Worm (Caenorhabditis elegans) whole organism, young adult: ENCODE results near the gene cah-2.

Experiments
- C17E4.6 ChIP-seq: fragments of 200-800 bp; sonication (Bioruptor generic); IDR thresholded peaks from 2 replicates; pipeline ENCODE4 v1.3.6; 2022; ENCODE audit warnings: missing genetic modification reagents, missing genetic modification characterization, missing compliant biosample characterization
- F23B12.7 ChIP-seq: sonication (generic microtip); optimal IDR thresholded peaks from 2 replicates; lab custom pipeline; 2017; ENCODE audit warnings: missing genetic modification characterization, mild to moderate bottlenecking, missing compliant biosample characterization, antibody characterized with exemption, moderate library complexity; ENCODE audit not compliant: insufficient read depth
- F33H1.4 ChIP-seq: fragments of 200-800 bp; sonication (Bioruptor generic); IDR thresholded peaks from 2 replicates; pipeline ENCODE4 v1.3.6; 2022; ENCODE audit warnings: missing genetic modification reagents, missing genetic modification characterization, missing compliant biosample characterization
- F37B4.10 ChIP-seq: fragments of 200-800 bp; sonication (Bioruptor generic); IDR thresholded peaks from 2 replicates; pipeline ENCODE4 v1.3.6; 2022; ENCODE audit warnings: missing genetic modification characterization, missing compliant biosample characterization
- F39B2.1 ChIP-seq: fragments of 200-800 bp; sonication (Bioruptor generic); IDR thresholded peaks from 2 replicates; pipeline ENCODE4 v1.3.6; 2022; ENCODE audit warnings: missing genetic modification reagents, missing genetic modification characterization, missing compliant biosample characterization
- F57A8.1 ChIP-seq: fragments of 200-800 bp; sonication (Bioruptor generic); optimal IDR thresholded peaks from 2 replicates; lab custom pipeline; 2018; ENCODE audit warnings: mild to moderate bottlenecking, missing genetic modification characterization, moderate library complexity, missing compliant biosample characterization
- T07F8.4 ChIP-seq: sonication (generic microtip); optimal IDR thresholded peaks from 2 replicates; lab custom pipeline; 2016; ENCODE audit warnings: mild to moderate bottlenecking, missing genetic modification characterization, moderate library complexity, missing compliant biosample characterization
- Y67H2A.10 ChIP-seq: fragments of 200-800 bp; sonication (Bioruptor generic); conservative IDR thresholded peaks from 2 replicates; pipeline ENCODE4 v1.3.6; 2022; ENCODE audit warnings: missing genetic modification reagents, missing genetic modification characterization, missing compliant biosample characterization
- aptf-3 ChIP-seq: fragments of 200-800 bp; sonication (Bioruptor generic); IDR thresholded peaks from 2 replicates; pipeline ENCODE4 v1.3.6; 2022; ENCODE audit warnings: missing genetic modification characterization, missing compliant biosample characterization
- attf-5 ChIP-seq: fragments of 200-800 bp; sonication (Bioruptor generic); optimal IDR thresholded peaks from 2 replicates; lab custom pipeline; 2018; ENCODE audit warnings: mild to moderate bottlenecking, missing genetic modification characterization, missing compliant biosample characterization
- ceh-40 ChIP-seq: fragments of 200-800 bp; sonication (Bioruptor generic); IDR thresholded peaks from 2 replicates; pipeline ENCODE4 v1.3.6; 2022; ENCODE audit warnings: missing genetic modification characterization, missing compliant biosample characterization
- ceh-58 ChIP-seq: fragments of 200-800 bp; sonication (Bioruptor generic); IDR thresholded peaks from 2 replicates; pipeline ENCODE4 v1.3.6; 2022; ENCODE audit warnings: missing genetic modification characterization, missing compliant biosample characterization
- ceh-79 ChIP-seq: sonication (generic microtip); optimal IDR thresholded peaks from 2 replicates; lab custom pipeline; 2017; ENCODE audit warnings: mild to moderate bottlenecking, missing genetic modification characterization, missing compliant biosample characterization
- ceh-91 ChIP-seq: fragments of 200-800 bp; sonication (Bioruptor generic); IDR thresholded peaks from 2 replicates; pipeline ENCODE4 v1.3.6; 2022; ENCODE audit warnings: missing genetic modification reagents, missing genetic modification characterization, missing compliant biosample characterization
- die-1 ChIP-seq: sonication (generic microtip); optimal IDR thresholded peaks from 2 replicates; lab custom pipeline; 2016; ENCODE audit warnings: missing genotype, mild to moderate bottlenecking, missing genetic modification characterization, missing compliant biosample characterization
- egl-18 ChIP-seq: fragments of 200-800 bp; sonication (Bioruptor generic); IDR thresholded peaks from 2 replicates; pipeline ENCODE4 v1.3.6; 2022; ENCODE audit warnings: missing genetic modification reagents, missing genetic modification characterization, missing compliant biosample characterization
- egrh-3 ChIP-seq: fragments of 200-800 bp; sonication (Bioruptor generic); IDR thresholded peaks from 2 replicates; pipeline ENCODE4 v1.3.6; 2022; ENCODE audit warnings: missing genetic modification reagents, missing genetic modification characterization, missing compliant biosample characterization
- ets-4 ChIP-seq: fragments of 200-800 bp; sonication (Bioruptor generic); optimal IDR thresholded peaks from 2 replicates; lab custom pipeline; 2018; ENCODE audit warnings: mild to moderate bottlenecking, missing genetic modification characterization, missing compliant biosample characterization
- hlh-12 ChIP-seq: sonication (generic microtip); optimal IDR thresholded peaks from 2 replicates; lab custom pipeline; 2016; ENCODE audit warnings: missing genetic modification characterization, missing compliant biosample characterization
- hmg-1.2 ChIP-seq: fragments of 200-800 bp; sonication (Bioruptor generic); IDR thresholded peaks from 2 replicates; pipeline ENCODE4 v1.3.6; 2022; ENCODE audit warnings: missing genetic modification reagents, missing genetic modification characterization, missing compliant biosample characterization
- hmg-20 ChIP-seq: fragments of 200-800 bp; sonication (Bioruptor generic); IDR thresholded peaks from 2 replicates; pipeline ENCODE4 v1.3.6; 2022; ENCODE audit warnings: missing genetic modification reagents, missing genetic modification characterization, missing compliant biosample characterization
- hrde-1 ChIP-seq: sonication (generic microtip); optimal IDR thresholded peaks from 2 replicates; lab custom pipeline; 2016; ENCODE audit warnings: missing genetic modification characterization, mild to moderate bottlenecking, missing compliant biosample characterization, moderate library complexity, missing genotype, missing genetic modification reagents, borderline replicate concordance
- lin-35 ChIP-seq, 3 experiments: fragments of 150-350 bp in 2 of 3; sonication (generic microtip) in 1 of 3; optimal IDR thresholded peaks; 2 replicates each; lab custom pipeline; 2014 to 2018; ENCODE audit warnings: missing biosample characterization in 3 of 3, missing genetic modification characterization in 3 of 3, missing genetic modification reagents in 3 of 3
- lin-54 ChIP-seq: fragments of 200-800 bp; sonication (Bioruptor generic); optimal IDR thresholded peaks from 2 replicates; lab custom pipeline; 2018; ENCODE audit warnings: mild to moderate bottlenecking, missing genetic modification characterization, missing compliant biosample characterization
- lsy-27 ChIP-seq: sonication (generic microtip); optimal IDR thresholded peaks from 2 replicates; lab custom pipeline; 2017; ENCODE audit warnings: missing genetic modification characterization, mild to moderate bottlenecking, missing compliant biosample characterization, antibody characterized with exemption, missing genotype, borderline replicate concordance; ENCODE audit not compliant: insufficient read depth
- madf-10 ChIP-seq: sonication (generic microtip); optimal IDR thresholded peaks from 2 replicates; lab custom pipeline; 2016; ENCODE audit warnings: mild to moderate bottlenecking, missing genetic modification characterization, missing compliant biosample characterization
- mcd-1 ChIP-seq: fragments of 200-800 bp; sonication (Bioruptor generic); IDR thresholded peaks from 2 replicates; pipeline ENCODE4 v1.3.6; 2022; ENCODE audit warnings: missing genetic modification reagents, missing genetic modification characterization, missing compliant biosample characterization
- mxl-1 ChIP-seq: sonication (generic microtip); optimal IDR thresholded peaks from 2 replicates; lab custom pipeline; 2016; ENCODE audit warnings: missing genetic modification characterization, missing compliant biosample characterization
- nfya-2 ChIP-seq: fragments of 200-800 bp; sonication (Bioruptor generic); IDR thresholded peaks from 2 replicates; pipeline ENCODE4 v1.3.6; 2022; ENCODE audit warnings: missing genetic modification reagents, missing genetic modification characterization, missing compliant biosample characterization
- nhr-120 ChIP-seq: fragments of 200-800 bp; sonication (Bioruptor generic); IDR thresholded peaks from 2 replicates; pipeline ENCODE4 v1.3.6; 2022; ENCODE audit warnings: missing genetic modification characterization, missing compliant biosample characterization
- sea-2 ChIP-seq: fragments of 200-800 bp; sonication (Bioruptor generic); IDR thresholded peaks from 2 replicates; pipeline ENCODE4 v1.3.6; 2022; ENCODE audit warnings: missing genetic modification characterization, missing compliant biosample characterization
- sptf-2 ChIP-seq: fragments of 200-800 bp; sonication (Bioruptor generic); optimal IDR thresholded peaks from 2 replicates; lab custom pipeline; 2018; ENCODE audit warnings: mild to moderate bottlenecking, missing genetic modification characterization, missing compliant biosample characterization
- tbp1 ChIP-seq: fragments of 200-800 bp; sonication (Bioruptor generic); optimal IDR thresholded peaks from 2 replicates; lab custom pipeline; 2018; ENCODE audit warnings: mild to moderate bottlenecking, missing genetic modification characterization, missing compliant biosample characterization
- unc-62 ChIP-seq: fragments of 150-350 bp; optimal IDR thresholded peaks from 2 replicates; lab custom pipeline; 2014; ENCODE audit warnings: missing biosample characterization, missing genetic modification reagents, missing genetic modification characterization
- xnd-1 ChIP-seq: sonication (generic microtip); optimal IDR thresholded peaks from 2 replicates; lab custom pipeline; 2016; ENCODE audit warnings: missing genotype, missing genetic modification reagents, missing genetic modification characterization, missing compliant biosample characterization
- ztf-18 ChIP-seq: sonication (generic microtip); optimal IDR thresholded peaks from 2 replicates; lab custom pipeline; 2016; ENCODE audit warnings: missing genotype, mild to moderate bottlenecking, missing genetic modification characterization, missing compliant biosample characterization
- ztf-6 ChIP-seq: fragments of 200-800 bp; sonication (Bioruptor generic); IDR thresholded peaks from 2 replicates; pipeline ENCODE4 v1.3.6; 2022; ENCODE audit warnings: missing genetic modification reagents, missing genetic modification characterization, missing compliant biosample characterization

Gene cah-2

DNA sequence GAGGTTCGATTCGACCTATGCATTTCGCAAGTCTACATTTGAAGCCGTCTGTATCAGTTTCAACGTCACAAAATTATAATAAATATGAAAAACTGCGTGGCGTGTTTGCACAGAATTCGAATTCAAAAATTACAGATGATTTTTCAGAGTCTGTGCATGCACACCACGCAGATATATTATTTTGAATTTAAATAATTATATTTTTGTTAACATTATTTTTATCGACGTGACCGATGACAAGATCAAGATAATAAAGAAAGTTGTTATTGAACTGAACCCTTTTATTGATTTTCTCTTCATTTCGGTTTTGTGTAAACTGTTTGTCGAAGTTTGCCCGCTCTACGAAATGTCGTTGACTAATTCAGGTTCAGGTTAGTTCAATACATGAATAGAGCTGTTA lies 22.1 kb upstream of the cah-2 start, which contains the start of gene C28F5.1:
Gene C28F5.1 (plus strand): TSS at position 301 of the 400 bp plus-strand sequence.
- TF ChIP-seq nfya-2 (GFP tag; lab: Robert Waterston, UW): no peak
- TF ChIP-seq hlh-12 (tag; lab: Kevin White, UChicago): no peak
- TF ChIP-seq ztf-6 (GFP tag; lab: Robert Waterston, UW): no peak
- TF ChIP-seq hrde-1 (tag; lab: Kevin White, UChicago): no peak
- TF ChIP-seq aptf-3 (GFP tag; lab: Robert Waterston, UW): no peak
- TF ChIP-seq unc-62 (GFP tag; lab: Kevin White, UChicago): no peak
- TF ChIP-seq F57A8.1 (GFP tag; lab: Kevin White, UChicago): no peak
- no peak for TF ChIP-seq tbp1
- no peak for TF ChIP-seq hmg-1.2 (GFP tag; lab: Robert Waterston, UW)
- TF ChIP-seq lin-35 (GFP tag; optimal IDR thresholded peaks at IDR 0.05; lab: Kevin White, UChicago): no peak
- no peak for TF ChIP-seq ztf-18
- TF ChIP-seq sptf-2 (GFP tag; lab: Kevin White, UChicago): no peak

DNA sequence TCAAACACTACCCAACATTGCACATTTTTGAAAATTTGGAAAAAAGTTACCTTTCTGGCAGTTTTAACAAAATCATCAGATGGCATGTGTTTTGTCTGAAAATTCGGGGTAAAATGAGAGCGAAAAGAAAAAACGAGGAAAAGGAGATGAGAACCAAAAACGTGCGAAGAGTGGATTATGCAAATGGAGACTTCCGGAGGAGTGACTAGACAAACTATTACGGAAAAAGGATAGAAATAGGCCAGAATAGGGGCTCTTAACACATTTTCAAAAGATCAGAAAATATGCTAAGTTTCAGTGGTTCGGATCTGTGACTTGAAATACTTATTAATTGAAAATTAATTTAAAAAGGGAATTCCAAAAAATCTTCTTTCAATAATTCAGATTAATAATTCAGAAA lies 16.5 kb upstream of the cah-2 start, which contains the start of gene srab-14:
Gene srab-14 (minus strand): TSS at position 101 of the 400 bp plus-strand sequence.
- TF ChIP-seq attf-5 (GFP tag; lab: Kevin White, UChicago) (no peak), xnd-1 (no peak), F33H1.4 (GFP tag; lab: Robert Waterston, UW) (no peak), Y67H2A.10 (GFP tag; lab: Robert Waterston, UW) (no peak), lsy-27 (tag; lab: Kevin White, UChicago) (no peak), ceh-40 (GFP tag; lab: Robert Waterston, UW) (no peak), ceh-58 (no peak), egrh-3 (no peak), F23B12.7 (tag; lab: Kevin White, UChicago) (no peak), hlh-12 (tag; lab: Kevin White, UChicago) (no peak), mxl-1 (tag; lab: Kevin White, UChicago) (no peak), hmg-20 (GFP tag; lab: Robert Waterston, UW) (no peak), lin-35 (GFP tag; optimal IDR thresholded peaks at IDR 0.05; lab: Kevin White, UChicago) (no peak), mcd-1 (GFP tag; lab: Robert Waterston, UW) (no peak), F37B4.10 (GFP tag; lab: Robert Waterston, UW) (no peak), sptf-2 (GFP tag; lab: Kevin White, UChicago) (no peak)

DNA sequence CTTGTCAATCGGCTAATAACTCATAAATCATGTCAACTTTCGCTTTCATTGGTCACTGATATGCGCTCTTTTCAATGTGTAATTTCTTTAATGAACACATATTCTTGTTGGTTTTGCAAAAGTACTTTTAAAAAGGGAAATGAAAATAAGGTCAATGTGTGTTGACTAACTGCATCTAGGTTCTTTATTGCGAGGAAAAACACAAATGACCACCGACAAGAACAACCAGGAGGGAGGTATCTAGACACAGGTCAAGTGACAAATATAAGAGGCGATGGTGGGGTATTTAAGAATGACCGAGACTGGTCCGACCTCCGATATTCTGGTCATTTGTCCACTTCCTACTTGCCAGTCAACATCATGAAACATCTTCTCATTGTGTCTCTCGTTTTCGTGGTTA lies 13.2 kb upstream of the cah-2 start, which contains the start of gene spi-1:
Gene spi-1 (plus strand): TSS at position 178 of the 400 bp plus-strand sequence.
- no peak for TF ChIP-seq ceh-91 (GFP tag; lab: Robert Waterston, UW)
- no peak for TF ChIP-seq F39B2.1
- no peak for TF ChIP-seq ceh-40 (GFP tag; lab: Robert Waterston, UW)
- no peak for TF ChIP-seq lin-54 (GFP tag; lab: Kevin White, UChicago)
- no peak for TF ChIP-seq madf-10 (tag; lab: Kevin White, UChicago)
- TF ChIP-seq C17E4.6 (GFP tag; lab: Robert Waterston, UW): no peak
- no peak for TF ChIP-seq egl-18 (GFP tag; lab: Robert Waterston, UW)
- no peak for TF ChIP-seq hrde-1 (tag; lab: Kevin White, UChicago)
- TF ChIP-seq sea-2 (GFP tag; lab: Robert Waterston, UW): no peak
- TF ChIP-seq ceh-79 (tag; lab: Kevin White, UChicago): no peak
- TF ChIP-seq attf-5 (GFP tag; lab: Kevin White, UChicago): no peak
- TF ChIP-seq nhr-120: no peak
- TF ChIP-seq T07F8.4: no peak
- no peak for TF ChIP-seq ets-4 (GFP tag; lab: Kevin White, UChicago)
- no peak for TF ChIP-seq die-1
- no peak for TF ChIP-seq egrh-3
